Worm (Caenorhabditis elegans) whole organism, L4/young adult: ENCODE results near the gene ceh-79.

Experiments used
- W03F9.2 ChIP-seq: fragments of 150-350 bp; optimal IDR thresholded peaks from 2 replicates; lab custom pipeline; 2014; ENCODE audit warnings: missing biosample characterization, missing genetic modification characterization
- dao-5 ChIP-seq: sonication (generic microtip); optimal IDR thresholded peaks from 2 replicates; lab custom pipeline; 2016; ENCODE audit warnings: missing genotype, missing genetic modification characterization, moderate library complexity, missing compliant biosample characterization
- him-1 ChIP-seq: sonication (generic microtip); optimal IDR thresholded peaks from 2 replicates; lab custom pipeline; 2016; ENCODE audit warnings: missing genotype, missing genetic modification reagents, missing genetic modification characterization, missing compliant biosample characterization

ce11 chrV:13312210-13312676, 10.6 kb downstream of the ceh-79 start, which contains the start of gene nasp-2:
- no peak for TF ChIP-seq him-1
- TF ChIP-seq W03F9.2 (tag; lab: Kevin White, UChicago): peak; percentile 52
- TF ChIP-seq dao-5 (tag; lab: Kevin White, UChicago): no peak
